Fruit fly (Drosophila melanogaster) whole organism: ENCODE data around the gene Nulp1.

ENCODE experiments used
- CG8478 ChIP-seq: fragments of >200 bp; optimal IDR thresholded peaks from 2 replicates; lab custom pipeline; 2018; ENCODE audit warnings: inconsistent platforms
- Dll ChIP-seq: fragments of >200 bp; optimal IDR thresholded peaks from 2 replicates; lab custom pipeline; 2017
- EcR ChIP-seq, 2 experiments: fragments of >200 bp; optimal IDR thresholded peaks; 2 replicates each; lab custom pipeline; 2017; ENCODE audit warnings: missing biosample characterization in 2 of 2, missing genetic modification characterization in 2 of 2, missing genetic modification reagents in 2 of 2
- pan ChIP-seq: fragments of >200 bp; optimal IDR thresholded peaks from 2 replicates; lab custom pipeline; 2017
- psq ChIP-seq: fragments of >200 bp; optimal IDR thresholded peaks from 2 replicates; lab custom pipeline; 2017
- usp ChIP-seq: fragments of >200 bp; optimal IDR thresholded peaks from 2 replicates; lab custom pipeline; 2017; ENCODE audit warnings: missing biosample characterization, missing genetic modification characterization, mixed read lengths

The Nulp1 gene

DNA sequence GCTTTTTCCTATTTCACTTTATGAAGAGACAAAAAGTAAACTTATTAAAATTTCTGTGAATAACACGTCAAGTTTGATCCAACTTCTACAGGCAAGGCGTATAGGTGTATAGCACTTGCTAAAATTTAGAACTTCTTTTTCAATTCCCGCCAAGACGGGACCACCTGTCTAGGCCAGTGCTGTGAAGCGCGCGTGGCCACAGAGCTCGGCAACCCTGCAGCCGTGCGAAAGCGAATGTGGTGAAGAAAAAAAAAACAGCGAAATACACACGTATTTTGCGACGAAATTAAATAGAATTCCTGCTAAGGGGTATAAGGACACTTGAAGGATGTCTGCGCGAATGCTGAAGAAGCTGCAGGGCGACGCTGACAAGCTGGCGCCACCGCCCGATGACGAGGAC, at the start of gene Nulp1:
Nulp1 (plus strand) TSS at position 198 of the 400 bp plus-strand sequence.
- TF ChIP-seq CG8478 (lab: Kevin White, UChicago) (no peak), psq (lab: Kevin White, UChicago) (no peak), usp (GFP tag; lab: Kevin White, UChicago) (no peak), EcR (GFP tag; optimal IDR thresholded peaks at IDR 0.05; lab: Kevin White, UChicago) (no peak), pan (lab: Kevin White, UChicago) (no peak), Dll (lab: Kevin White, UChicago) (no peak)

dm6 chr3L:8063214-8064156, 46.7 kb upstream of the Nulp1 start, which contains the start of gene Sarm:
Gene Sarm, plus strand, starts transcription at chr3L:8063874.
- TF ChIP-seq pan (lab: Kevin White, UChicago) (no peak), EcR (GFP tag; optimal IDR thresholded peaks at IDR 0.05; lab: Kevin White, UChicago) (no peak), Dll (lab: Kevin White, UChicago) (no peak), psq (lab: Kevin White, UChicago) (no peak), usp (GFP tag; lab: Kevin White, UChicago) (no peak), CG8478 (lab: Kevin White, UChicago) (no peak)

- TF ChIP-seq CG8478 (lab: Kevin White, UChicago) (no peak), pan (lab: Kevin White, UChicago) (no peak), Dll (lab: Kevin White, UChicago) (no peak)
These were observed 44.4 kb upstream of the Nulp1 start for dm6 chr3L:8065575-8066410.

- TF ChIP-seq usp (GFP tag; lab: Kevin White, UChicago) (no peak), EcR (GFP tag; optimal IDR thresholded peaks at IDR 0.05; lab: Kevin White, UChicago) (no peak), CG8478 (lab: Kevin White, UChicago) (no peak), Dll (lab: Kevin White, UChicago) (no peak), pan (lab: Kevin White, UChicago) (no peak), psq (lab: Kevin White, UChicago) (no peak)
These were observed 42.7 kb upstream of the Nulp1 start for dm6 chr3L:8067491-8067890.

DNA sequence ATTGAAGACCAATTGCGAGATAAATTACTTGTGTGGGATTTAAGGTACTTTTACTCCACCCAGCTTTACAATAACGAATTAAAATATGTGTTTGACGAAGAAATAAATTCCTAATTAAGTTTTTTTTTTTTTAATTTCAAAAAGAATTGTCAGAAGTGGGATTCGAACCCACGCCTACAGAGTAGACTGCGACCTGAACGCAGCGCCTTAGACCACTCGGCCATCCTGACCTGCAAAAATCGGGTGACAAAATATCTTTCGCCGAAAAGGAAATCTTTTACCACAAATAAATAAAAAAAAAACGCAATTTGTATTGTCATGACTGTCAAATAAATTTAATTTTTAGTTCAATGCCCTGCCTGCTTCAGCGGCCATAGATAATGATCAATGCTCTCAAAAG, 42.1 kb upstream of the Nulp1 start:
- TF ChIP-seq psq (lab: Kevin White, UChicago) (no peak), Dll (lab: Kevin White, UChicago) (no peak), EcR (GFP tag; optimal IDR thresholded peaks at IDR 0.05; lab: Kevin White, UChicago) (no peak), CG8478 (lab: Kevin White, UChicago) (no peak), usp (GFP tag; lab: Kevin White, UChicago) (no peak), pan (lab: Kevin White, UChicago) (no peak)

- TF ChIP-seq usp (GFP tag; lab: Kevin White, UChicago) (no peak), psq (lab: Kevin White, UChicago) (no peak), EcR (GFP tag; optimal IDR thresholded peaks at IDR 0.05; lab: Kevin White, UChicago) (no peak), Dll (lab: Kevin White, UChicago) (no peak)
These were observed 41.0 kb upstream of the Nulp1 start, which contains the start of gene CG42590 for dm6 chr3L:8069167-8069566. Gene CG42590, minus strand, starts transcription at chr3L:8069267.

DNA sequence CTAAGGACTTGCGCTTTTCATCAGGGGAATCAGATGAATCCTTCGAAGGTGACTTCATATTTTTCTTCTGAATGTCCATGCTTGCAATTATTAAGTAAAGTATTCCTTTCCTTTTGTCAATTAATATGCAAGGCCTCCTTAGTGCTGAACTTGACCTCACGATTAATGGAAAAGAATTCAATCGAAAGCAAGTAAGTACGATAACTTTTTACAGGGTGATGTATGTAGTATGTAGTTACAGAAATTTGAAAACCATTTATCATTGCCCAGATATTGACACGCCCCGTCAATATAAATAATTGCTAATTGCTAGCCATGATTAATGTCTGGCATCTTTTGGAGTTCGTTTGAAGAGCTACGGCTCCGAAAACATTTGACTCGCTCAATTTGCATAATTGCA, 40.3 kb upstream of the Nulp1 start, which contains the start of gene CG42591:
CG42591 (minus strand) TSS at position 101 of the 400 bp plus-strand sequence.
- TF ChIP-seq Dll (lab: Kevin White, UChicago) = no peak

DNA sequence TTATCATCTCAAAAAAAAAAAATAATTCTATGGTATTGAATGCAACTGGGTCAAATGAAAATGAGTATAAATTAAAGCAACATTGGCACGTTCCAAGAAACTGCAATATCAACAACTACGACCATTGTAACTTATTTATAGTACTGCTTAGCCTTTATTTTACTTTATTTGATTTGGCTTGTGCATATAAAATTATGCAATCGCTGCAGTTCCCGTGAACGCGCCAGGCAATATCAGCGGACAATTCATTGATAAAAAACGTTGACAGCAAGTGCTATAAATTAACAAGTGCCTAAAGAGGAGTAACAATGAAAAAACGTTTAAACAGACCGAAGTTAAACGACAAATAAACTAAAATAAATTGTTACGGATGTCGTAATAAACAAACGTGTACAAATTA, 39.0 kb upstream of the Nulp1 start:
- no peak for TF ChIP-seq pan (lab: Kevin White, UChicago)
- no peak for TF ChIP-seq EcR (GFP tag; optimal IDR thresholded peaks at IDR 0.05; lab: Kevin White, UChicago)

DNA sequence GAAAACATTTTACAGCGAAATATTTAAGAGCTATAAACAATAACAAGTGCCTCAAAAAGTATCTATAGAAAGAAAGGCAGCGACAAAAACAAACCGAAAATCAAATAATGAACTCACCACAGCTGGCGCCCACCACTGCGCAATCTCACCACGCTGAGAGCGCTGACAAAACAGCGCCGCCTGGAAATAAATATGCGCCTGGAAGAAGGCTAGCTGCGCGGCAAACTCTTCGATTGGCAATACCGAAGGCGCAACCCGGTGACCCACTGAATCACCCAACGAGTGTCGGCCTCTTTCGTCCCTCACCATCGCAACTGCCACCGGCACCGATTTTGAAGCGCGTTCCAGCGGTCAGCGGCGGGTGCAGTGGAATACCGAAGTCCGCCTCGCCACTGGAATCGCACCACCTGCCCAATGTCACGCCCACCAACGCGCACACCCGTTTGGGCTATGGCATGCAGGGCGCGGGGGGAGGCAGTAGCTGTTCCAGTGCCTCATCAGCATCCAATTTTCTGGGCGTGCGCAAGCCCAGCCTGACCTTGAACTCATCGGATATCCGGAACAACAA, 38.4 kb upstream of the Nulp1 start:
- TF ChIP-seq CG8478 (lab: Kevin White, UChicago) (no peak), psq (lab: Kevin White, UChicago) (no peak), Dll (lab: Kevin White, UChicago) (no peak), usp (GFP tag; lab: Kevin White, UChicago) (no peak), pan (lab: Kevin White, UChicago) (no peak), EcR (GFP tag; optimal IDR thresholded peaks at IDR 0.05; lab: Kevin White, UChicago) (no peak)

- TF ChIP-seq psq (lab: Kevin White, UChicago) = no peak
- no peak for TF ChIP-seq usp (GFP tag; lab: Kevin White, UChicago)
- no peak for TF ChIP-seq pan (lab: Kevin White, UChicago)
- TF ChIP-seq Dll (lab: Kevin White, UChicago) = no peak
- no peak for TF ChIP-seq EcR (GFP tag; optimal IDR thresholded peaks at IDR 0.05; lab: Kevin White, UChicago)
- no peak for TF ChIP-seq CG8478 (lab: Kevin White, UChicago)
These were observed 37.4 kb upstream of the Nulp1 start for dm6 chr3L:8072720-8073119.

dm6 chr3L:8073370-8073769, 36.8 kb upstream of the Nulp1 start:
- TF ChIP-seq usp (GFP tag; lab: Kevin White, UChicago) (no peak), EcR (GFP tag; optimal IDR thresholded peaks at IDR 0.05; lab: Kevin White, UChicago) (no peak), CG8478 (lab: Kevin White, UChicago) (no peak), psq (lab: Kevin White, UChicago) (no peak), Dll (lab: Kevin White, UChicago) (no peak), pan (lab: Kevin White, UChicago) (no peak)
